Fruit fly (Drosophila melanogaster) whole organism, prepupa: ENCODE results near the gene mas.

Experiments used
- CG6792 ChIP-seq: fragments of 200-800 bp; sonication (Bioruptor generic); optimal IDR thresholded peaks from 3 replicates; lab custom pipeline; 2016; ENCODE audit warnings: missing biosample characterization, missing genetic modification characterization
- CG8119 ChIP-seq: fragments of 200-800 bp; sonication (Bioruptor generic); IDR thresholded peaks from 3 replicates; pipeline ENCODE4 v1.3.6; 2022; ENCODE audit warnings: missing biosample characterization, missing genetic modification characterization
- Hr38 ChIP-seq: sonication (Bioruptor generic); optimal IDR thresholded peaks from 2 replicates; lab custom pipeline; 2016; ENCODE audit warnings: missing biosample characterization, missing genetic modification characterization
- dsx ChIP-seq: fragments of 200-800 bp; optimal IDR thresholded peaks from 3 replicates; lab custom pipeline; 2019; ENCODE audit warnings: missing biosample characterization, mild to moderate bottlenecking, missing genetic modification characterization, moderate library complexity; ENCODE audit not compliant: poor library complexity, severe bottlenecking
- topi ChIP-seq: fragments of 200-800 bp; sonication (Bioruptor generic); optimal IDR thresholded peaks from 3 replicates; lab custom pipeline; 2016; ENCODE audit warnings: missing biosample characterization, missing genetic modification characterization
- vri ChIP-seq: fragments of 200-800 bp; sonication (Bioruptor generic); optimal IDR thresholded peaks from 3 replicates; lab custom pipeline; 2016; ENCODE audit warnings: missing biosample characterization, mild to moderate bottlenecking, missing genetic modification characterization

- TF ChIP-seq CG8119 (GFP tag; lab: Robert Waterston, UW), result no peak
- no peak for TF ChIP-seq dsx (GFP tag; lab: Kevin White, UChicago)
- no peak for TF ChIP-seq topi
- TF ChIP-seq Hr38 (GFP tag; lab: Kevin White, UChicago), result no peak
- no peak for TF ChIP-seq vri (GFP tag; lab: Kevin White, UChicago)
- TF ChIP-seq CG6792 (GFP tag; lab: Kevin White, UChicago), result no peak
These were observed 37.0 kb upstream of the mas start, which contains the start of gene CG15005 for dm6 chr3L:4204239-4204638.
